Worm (Caenorhabditis elegans) whole organism, late embryonic: ENCODE results near the gene F49F1.15.
A peak's percentile ranks its signal among the peaks of the same experiment; 100 is the strongest.
"Not testable (repeated sequence)": the region's sequence is repeated elsewhere in the genome, so short reads cannot be mapped to it uniquely, and the experiment has no call there.

Experiments used
- C08G9.2 ChIP-seq: sonication (generic microtip); optimal IDR thresholded peaks from 2 replicates; lab custom pipeline; 2016; ENCODE audit warnings: mild to moderate bottlenecking, missing genetic modification characterization, moderate library complexity, missing compliant biosample characterization
- F13H6.1 ChIP-seq: sonication (generic microtip); optimal IDR thresholded peaks from 2 replicates; lab custom pipeline; 2016; ENCODE audit warnings: missing genetic modification characterization, missing compliant biosample characterization
- T23F11.4 ChIP-seq: fragments of 200-800 bp; sonication (Bioruptor generic); optimal IDR thresholded peaks from 2 replicates; lab custom pipeline; 2018; ENCODE audit warnings: mild to moderate bottlenecking, missing genetic modification characterization, missing compliant biosample characterization
- Y22D7AL.16 ChIP-seq: sonication (generic microtip); optimal IDR thresholded peaks from 2 replicates; lab custom pipeline; 2016; ENCODE audit warnings: missing genetic modification characterization, missing compliant biosample characterization
- ceh-18 ChIP-seq: sonication (generic microtip); optimal IDR thresholded peaks from 2 replicates; lab custom pipeline; 2016; ENCODE audit warnings: missing genetic modification characterization, missing compliant biosample characterization
- ceh-22 ChIP-seq: sonication (generic microtip); optimal IDR thresholded peaks from 2 replicates; lab custom pipeline; 2017; ENCODE audit warnings: missing biosample characterization, missing genetic modification characterization
- ceh-34 ChIP-seq: sonication (generic microtip); optimal IDR thresholded peaks from 2 replicates; lab custom pipeline; 2016; ENCODE audit warnings: mild to moderate bottlenecking, missing genetic modification characterization, missing compliant biosample characterization
- ceh-9 ChIP-seq: sonication (generic microtip); optimal IDR thresholded peaks from 2 replicates; lab custom pipeline; 2016; ENCODE audit warnings: mild to moderate bottlenecking, missing genetic modification characterization, inconsistent platforms, missing compliant biosample characterization
- dmd-4 ChIP-seq: sonication (generic microtip); optimal IDR thresholded peaks from 2 replicates; lab custom pipeline; 2016; ENCODE audit warnings: borderline replicate concordance, missing genetic modification characterization, missing compliant biosample characterization
- elt-2 ChIP-seq: sonication (generic microtip); optimal IDR thresholded peaks from 2 replicates; lab custom pipeline; 2016; ENCODE audit warnings: missing genetic modification reagents, missing genetic modification characterization, missing compliant biosample characterization
- eyg-1 ChIP-seq: sonication (generic microtip); optimal IDR thresholded peaks from 2 replicates; lab custom pipeline; 2016; ENCODE audit warnings: missing genotype, missing genetic modification characterization, missing compliant biosample characterization
- fax-1 ChIP-seq: sonication (generic microtip); optimal IDR thresholded peaks from 2 replicates; lab custom pipeline; 2016; ENCODE audit warnings: missing genotype, missing genetic modification characterization, missing compliant biosample characterization
- fkh-6 ChIP-seq: sonication (generic microtip); optimal IDR thresholded peaks from 2 replicates; lab custom pipeline; 2016; ENCODE audit warnings: missing genetic modification characterization, missing compliant biosample characterization
- gmeb-2 ChIP-seq: sonication (generic microtip); optimal IDR thresholded peaks from 2 replicates; lab custom pipeline; 2016; ENCODE audit warnings: missing genetic modification characterization, inconsistent platforms, missing compliant biosample characterization
- hlh-13 ChIP-seq: fragments of 200-800 bp; sonication (Bioruptor generic); optimal IDR thresholded peaks from 2 replicates; lab custom pipeline; 2018; ENCODE audit warnings: mild to moderate bottlenecking, missing genetic modification characterization, missing compliant biosample characterization
- hlh-15 ChIP-seq: sonication (generic microtip); optimal IDR thresholded peaks from 2 replicates; lab custom pipeline; 2016; ENCODE audit warnings: missing genetic modification characterization, missing compliant biosample characterization
- lin-11 ChIP-seq: fragments of 200-800 bp; sonication (Bioruptor generic); optimal IDR thresholded peaks from 2 replicates; lab custom pipeline; 2018; ENCODE audit warnings: mild to moderate bottlenecking, missing genetic modification characterization, missing compliant biosample characterization
- mec-3 ChIP-seq: sonication (generic microtip); optimal IDR thresholded peaks from 2 replicates; lab custom pipeline; 2016; ENCODE audit warnings: borderline replicate concordance, missing genetic modification characterization, missing compliant biosample characterization
- nhr-11 ChIP-seq: fragments of 150-350 bp; optimal IDR thresholded peaks from 2 replicates; lab custom pipeline; 2014; ENCODE audit warnings: missing biosample characterization, missing genetic modification characterization
- nhr-232 ChIP-seq: sonication (generic microtip); optimal IDR thresholded peaks from 2 replicates; lab custom pipeline; 2016; ENCODE audit warnings: missing genetic modification characterization, missing compliant biosample characterization
- odd-2 ChIP-seq: sonication (generic microtip); optimal IDR thresholded peaks from 2 replicates; lab custom pipeline; 2017; ENCODE audit warnings: antibody characterized with exemption, mild to moderate bottlenecking, missing genetic modification characterization, missing compliant biosample characterization
- pat-9 ChIP-seq: fragments of 200-800 bp; sonication (Bioruptor generic); optimal IDR thresholded peaks from 2 replicates; lab custom pipeline; 2018; ENCODE audit warnings: mild to moderate bottlenecking, missing genetic modification characterization, moderate library complexity, missing compliant biosample characterization
- pax-1 ChIP-seq: fragments of 150-350 bp; optimal IDR thresholded peaks from 2 replicates; lab custom pipeline; 2014; ENCODE audit warnings: missing biosample characterization, missing genetic modification characterization
- pha-2 ChIP-seq: sonication (generic microtip); optimal IDR thresholded peaks from 2 replicates; lab custom pipeline; 2017; ENCODE audit warnings: mild to moderate bottlenecking, missing genetic modification characterization, missing compliant biosample characterization
- pha-4 ChIP-seq: fragments of 150-350 bp; optimal IDR thresholded peaks from 2 replicates; lab custom pipeline; 2018; ENCODE audit warnings: missing biosample characterization, missing genetic modification reagents, missing genetic modification characterization
- pqm-1 ChIP-seq: sonication (generic microtip); optimal IDR thresholded peaks from 2 replicates; lab custom pipeline; 2016; ENCODE audit warnings: missing genetic modification characterization, missing compliant biosample characterization
- rnt-1 ChIP-seq: sonication (generic microtip); optimal IDR thresholded peaks from 2 replicates; lab custom pipeline; 2016; ENCODE audit warnings: missing genetic modification characterization, missing compliant biosample characterization
- sox-4 ChIP-seq: sonication (generic microtip); optimal IDR thresholded peaks from 2 replicates; lab custom pipeline; 2017; ENCODE audit warnings: mild to moderate bottlenecking, missing genetic modification characterization, inconsistent platforms, missing compliant biosample characterization
- tbx-2 ChIP-seq: sonication (generic microtip); optimal IDR thresholded peaks from 2 replicates; lab custom pipeline; 2016; ENCODE audit warnings: missing genetic modification characterization, missing compliant biosample characterization
- tbx-7 ChIP-seq: sonication (generic microtip); optimal IDR thresholded peaks from 2 replicates; lab custom pipeline; 2016; ENCODE audit warnings: missing genotype, missing genetic modification characterization, missing compliant biosample characterization
- unc-42 ChIP-seq: sonication (generic microtip); optimal IDR thresholded peaks from 2 replicates; lab custom pipeline; 2016; ENCODE audit warnings: missing genotype, missing genetic modification characterization, missing compliant biosample characterization
- unc-55 ChIP-seq: sonication (generic microtip); optimal IDR thresholded peaks from 2 replicates; lab custom pipeline; 2017; ENCODE audit warnings: missing biosample characterization, missing genetic modification reagents, missing genetic modification characterization
- unc-86 ChIP-seq: sonication (generic microtip); optimal IDR thresholded peaks from 2 replicates; lab custom pipeline; 2016; ENCODE audit warnings: missing genetic modification characterization, missing compliant biosample characterization
- ztf-16 ChIP-seq: sonication (generic microtip); optimal IDR thresholded peaks from 2 replicates; lab custom pipeline; 2017; ENCODE audit warnings: missing genetic modification characterization, missing compliant biosample characterization

F49F1.15 gene

DNA sequence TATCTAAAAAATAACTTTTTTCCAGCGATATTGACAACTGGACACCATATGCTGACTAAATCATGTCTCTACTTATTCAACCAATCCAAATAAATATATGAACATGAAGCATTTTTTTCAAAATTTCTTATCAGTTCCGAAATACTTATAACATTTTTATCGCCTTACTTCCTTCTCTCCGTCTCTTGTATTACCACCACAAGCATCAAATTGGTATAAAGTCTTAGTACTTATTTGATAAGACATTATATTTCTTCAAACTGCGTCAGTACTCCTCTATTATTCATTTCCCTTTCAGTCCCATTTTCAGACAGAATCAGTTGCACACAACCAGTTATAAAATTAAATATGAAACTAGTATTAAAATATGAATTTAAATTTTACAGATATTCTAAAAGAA is 33.5 kb upstream of the F49F1.15 start:
- TF ChIP-seq C08G9.2 = no peak
- TF ChIP-seq eyg-1 (tag; lab: Kevin White, UChicago) = no peak
- TF ChIP-seq fax-1 = no peak
- no peak for TF ChIP-seq pha-4 (tag; lab: Kevin White, UChicago)
- TF ChIP-seq ceh-34 (tag; lab: Kevin White, UChicago) = no peak
- peak; percentile 47 for TF ChIP-seq elt-2 (tag; lab: Kevin White, UChicago)

DNA sequence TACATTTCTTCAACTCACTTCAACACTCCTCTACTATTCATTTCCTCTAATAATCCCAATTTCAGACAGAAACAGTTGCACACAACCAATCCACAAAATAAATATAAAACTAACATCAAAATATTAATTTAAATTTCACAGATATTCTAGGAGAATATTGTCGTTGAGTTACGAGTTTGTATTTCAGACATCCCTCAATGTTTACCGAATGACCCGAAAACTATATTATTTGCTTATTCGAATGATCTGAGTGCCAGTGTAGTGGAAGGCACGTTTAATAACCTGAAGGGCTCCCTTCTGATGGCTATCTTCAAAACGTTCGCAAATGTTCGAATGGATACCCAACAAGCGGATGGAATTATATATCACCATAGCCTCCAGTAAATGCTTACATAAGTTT is 30.4 kb upstream of the F49F1.15 start, which contains the start of gene R07C12.3:
Gene R07C12.3 (plus strand): TSS at position 301 of the 400 bp plus-strand sequence.
- no peak for TF ChIP-seq nhr-11 (tag; lab: Kevin White, UChicago)
- no peak for TF ChIP-seq ztf-16 (tag; lab: Kevin White, UChicago)
- TF ChIP-seq mec-3 (tag; lab: Kevin White, UChicago) = no peak
- TF ChIP-seq dmd-4 = no peak
- no peak for TF ChIP-seq hlh-13 (GFP tag; lab: Kevin White, UChicago)
- no peak for TF ChIP-seq Y22D7AL.16
- TF ChIP-seq pha-2 (tag; lab: Kevin White, UChicago) = no peak
- TF ChIP-seq C08G9.2 = no peak
- no peak for TF ChIP-seq unc-86 (tag; lab: Kevin White, UChicago)
- no peak for TF ChIP-seq unc-42
- TF ChIP-seq lin-11 (tag; lab: Kevin White, UChicago) = no peak
- no peak for TF ChIP-seq hlh-15 (tag; lab: Kevin White, UChicago)
- TF ChIP-seq F13H6.1 = no peak
- TF ChIP-seq fkh-6 (tag; lab: Kevin White, UChicago) = no peak
- TF ChIP-seq gmeb-2 (tag; lab: Kevin White, UChicago) = no peak

DNA sequence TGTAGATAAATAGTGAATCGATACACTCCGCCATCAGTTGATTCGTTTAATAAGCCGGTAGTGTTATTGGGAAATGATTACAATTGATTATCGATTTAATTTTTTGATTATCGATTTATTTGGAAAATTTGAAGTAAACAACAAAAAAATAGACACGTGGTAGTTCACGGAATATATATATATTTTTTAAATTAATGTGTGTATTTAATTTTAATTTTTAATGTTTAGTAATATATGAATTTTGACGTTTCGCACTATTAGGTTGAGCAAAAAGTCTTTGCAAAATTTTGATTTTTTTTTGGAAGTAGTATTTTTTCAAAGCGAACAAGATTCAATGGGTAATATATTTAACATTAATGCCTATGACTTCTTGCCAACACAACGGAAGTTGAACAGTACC is 28.6 kb upstream of the F49F1.15 start, which contains the start of gene F49F1.12:
Gene F49F1.12 (minus strand): TSS at position 101 of the 400 bp plus-strand sequence.
- not testable (repeated sequence) for TF ChIP-seq ceh-18; T23F11.4 (GFP tag; lab: Kevin White, UChicago); pat-9 (tag; lab: Kevin White, UChicago)

DNA sequence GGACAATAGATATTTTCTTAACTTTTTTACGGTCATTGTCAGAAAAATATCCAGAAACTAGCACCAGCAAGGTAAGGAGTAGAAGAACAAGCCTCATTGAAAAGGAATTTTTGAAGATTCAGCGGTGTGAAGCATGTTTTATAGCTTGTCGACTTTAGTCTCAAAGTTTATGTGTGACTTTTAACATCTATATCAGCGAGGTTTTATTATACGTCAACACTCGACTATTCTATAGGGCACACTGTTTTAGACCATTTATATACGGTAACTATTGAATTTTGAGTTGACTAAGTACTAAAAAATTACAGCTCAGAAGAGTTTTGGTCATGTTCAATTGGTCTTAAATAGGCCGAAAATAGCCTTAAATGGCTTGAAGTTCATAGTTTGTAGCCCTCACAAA is 26.9 kb upstream of the F49F1.15 start, which contains the start of gene F49F1.11:
Gene F49F1.11 (minus strand): TSS at position 101 of the 400 bp plus-strand sequence.
- TF ChIP-seq ceh-9 (tag; lab: Kevin White, UChicago) = no peak

DNA sequence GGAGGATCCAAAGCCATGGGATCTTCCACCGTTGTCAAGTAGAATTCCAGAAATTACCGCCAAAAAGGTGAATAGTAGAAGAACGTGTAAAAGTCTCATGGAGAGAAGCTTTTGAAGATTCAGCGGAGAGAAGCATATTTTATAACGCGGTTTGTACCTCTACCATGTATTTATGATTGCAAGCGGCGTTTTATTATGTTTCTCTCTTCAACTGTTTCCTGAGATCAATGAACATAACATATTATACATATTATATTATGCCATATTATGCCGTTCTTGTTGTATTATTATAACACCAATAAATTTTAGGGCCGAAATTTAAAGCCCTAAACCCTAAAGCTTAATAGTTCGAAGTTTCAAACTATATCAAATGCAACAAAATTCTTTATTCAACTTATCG is 25.8 kb upstream of the F49F1.15 start, which contains the start of gene F49F1.18:
Gene F49F1.18 (minus strand): TSS at position 101 of the 400 bp plus-strand sequence.
- TF ChIP-seq odd-2 (tag; lab: Kevin White, UChicago) (no peak), pqm-1 (no peak), rnt-1 (no peak), tbx-7 (tag; lab: Kevin White, UChicago) (no peak), sox-4 (no peak), pax-1 (tag; lab: Kevin White, UChicago) (no peak), unc-42 (no peak), unc-55 (no peak)
- TF ChIP-seq, all 69 proteins: peak for 0

DNA sequence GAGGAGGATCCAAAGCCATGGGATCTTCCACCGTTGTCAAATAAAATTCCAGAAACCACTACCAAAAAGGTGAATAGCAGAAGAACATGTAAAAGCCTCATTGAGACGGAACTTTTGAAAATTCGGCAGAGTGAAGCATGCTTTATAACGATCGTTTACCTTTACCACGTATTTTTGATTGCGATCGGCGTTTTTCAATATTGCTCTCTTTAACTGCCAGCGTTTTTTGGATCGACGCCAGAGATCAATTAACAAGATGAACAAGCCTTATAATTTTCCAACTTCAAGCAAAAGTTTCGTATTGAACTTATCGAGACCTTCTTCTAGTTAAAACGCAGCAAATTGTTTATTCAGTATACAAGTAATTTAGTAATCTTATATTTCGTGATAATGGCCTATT is 24.6 kb upstream of the F49F1.15 start, which contains the start of gene F49F1.10:
Gene F49F1.10 (minus strand): TSS at position 101 of the 400 bp plus-strand sequence.
- TF ChIP-seq nhr-11 (tag; lab: Kevin White, UChicago) (no peak), unc-55 (no peak), ceh-22 (tag; lab: Kevin White, UChicago) (no peak), tbx-7 (tag; lab: Kevin White, UChicago) (no peak), nhr-232 (tag; lab: Kevin White, UChicago) (no peak), tbx-2 (no peak)
